Fruit fly (Drosophila melanogaster) whole organism, adult: ENCODE data around the gene CG31088.

Experiments
- CG11617 ChIP-seq: fragments of 200-800 bp; sonication (Bioruptor generic); optimal IDR thresholded peaks from 2 replicates; lab custom pipeline; 2017; ENCODE audit warnings: mild to moderate bottlenecking, missing biosample characterization, missing genetic modification reagents, missing genetic modification characterization
- CG12768 ChIP-seq: fragments of 200-800 bp; sonication (Bioruptor generic); optimal IDR thresholded peaks from 2 replicates; lab custom pipeline; 2017; ENCODE audit warnings: missing biosample characterization, missing genetic modification characterization, mild to moderate bottlenecking, moderate library complexity, missing genetic modification reagents
- CG14711 ChIP-seq: fragments of 200-800 bp; sonication (Bioruptor generic); optimal IDR thresholded peaks from 2 replicates; lab custom pipeline; 2018; ENCODE audit warnings: missing biosample characterization, mild to moderate bottlenecking, missing genetic modification characterization, moderate library complexity
- CG1620 ChIP-seq: fragments of 200-800 bp; sonication (Bioruptor generic); optimal IDR thresholded peaks from 2 replicates; lab custom pipeline; 2016; ENCODE audit warnings: missing biosample characterization, missing genetic modification characterization
- CG33017 ChIP-seq: fragments of 200-800 bp; sonication (Bioruptor generic); optimal IDR thresholded peaks from 2 replicates; lab custom pipeline; 2018; ENCODE audit warnings: missing biosample characterization, mild to moderate bottlenecking, missing genetic modification characterization, moderate library complexity
- CG5204 ChIP-seq: fragments of 200-800 bp; sonication (Bioruptor generic); optimal IDR thresholded peaks from 2 replicates; lab custom pipeline; 2016; ENCODE audit warnings: missing biosample characterization, missing genetic modification characterization
- CG7045 ChIP-seq: fragments of 200-800 bp; sonication (Bioruptor generic); optimal IDR thresholded peaks from 2 replicates; lab custom pipeline; 2017; ENCODE audit warnings: missing biosample characterization, mild to moderate bottlenecking, missing genetic modification characterization
- CG7101 ChIP-seq: fragments of 200-800 bp; sonication (Bioruptor generic); optimal IDR thresholded peaks from 2 replicates; lab custom pipeline; 2018; ENCODE audit warnings: missing biosample characterization, mild to moderate bottlenecking, missing genetic modification characterization, moderate library complexity
- Clk ChIP-seq: fragments of 200-800 bp; sonication (Bioruptor generic); optimal IDR thresholded peaks from 2 replicates; lab custom pipeline; 2017; ENCODE audit warnings: missing biosample characterization, missing genetic modification characterization
- Crg-1 ChIP-seq: fragments of 200-800 bp; sonication (Bioruptor generic); optimal IDR thresholded peaks from 2 replicates; lab custom pipeline; 2016; ENCODE audit warnings: missing biosample characterization, missing genetic modification characterization
- Hr96 ChIP-seq: fragments of 200-800 bp; sonication (Bioruptor generic); optimal IDR thresholded peaks from 2 replicates; lab custom pipeline; 2016; ENCODE audit warnings: missing biosample characterization, missing genetic modification characterization
- Mnt ChIP-seq: fragments of 200-800 bp; sonication (Bioruptor generic); optimal IDR thresholded peaks from 2 replicates; lab custom pipeline; 2016; ENCODE audit warnings: missing biosample characterization, mild to moderate bottlenecking, missing genetic modification characterization
- bab1 ChIP-seq: fragments of 200-800 bp; sonication (Bioruptor generic); optimal IDR thresholded peaks from 3 replicates; lab custom pipeline; 2019; ENCODE audit warnings: missing biosample characterization, mild to moderate bottlenecking, missing genetic modification characterization, moderate library complexity
- cic ChIP-seq: fragments of 200-800 bp; sonication (Bioruptor generic); optimal IDR thresholded peaks from 2 replicates; lab custom pipeline; 2017; ENCODE audit warnings: missing biosample characterization, mild to moderate bottlenecking, missing genetic modification characterization, moderate library complexity
- cnc ChIP-seq, 2 experiments: fragments of >200 bp; optimal IDR thresholded peaks; 2 replicates each; lab custom pipeline; 2017
- kay ChIP-seq: fragments of 200-800 bp; sonication (Bioruptor generic); peaks from one replicate; lab custom pipeline; 2016; ENCODE audit warnings: missing biosample characterization, missing genetic modification characterization, borderline replicate concordance
- ovo ChIP-seq: fragments of 200-800 bp; sonication (Bioruptor generic); optimal IDR thresholded peaks from 2 replicates; lab custom pipeline; 2016; ENCODE audit warnings: missing biosample characterization, missing genetic modification characterization
- pad ChIP-seq: fragments of 200-800 bp; sonication (Bioruptor generic); optimal IDR thresholded peaks from 3 replicates; lab custom pipeline; 2017; ENCODE audit warnings: missing biosample characterization, missing genetic modification characterization, mild to moderate bottlenecking, moderate library complexity, missing genetic modification reagents
- tj ChIP-seq: fragments of 200-800 bp; sonication (Bioruptor generic); optimal IDR thresholded peaks from 3 replicates; lab custom pipeline; 2017; ENCODE audit warnings: missing biosample characterization, mild to moderate bottlenecking, missing genetic modification characterization, moderate library complexity
- toe ChIP-seq: fragments of 200-800 bp; sonication (Bioruptor generic); optimal IDR thresholded peaks from 2 replicates; lab custom pipeline; 2016; ENCODE audit warnings: missing biosample characterization, missing genetic modification characterization

CG31088 gene

dm6 chr3R:15933609-15934232, 17.0 kb downstream of the CG31088 start, which contains the start of the genes CG5478 and blp:
Gene CG5478, minus strand, starts transcription at chr3R:15933734.
Gene blp, plus strand, starts transcription at chr3R:15933847.
- no peak for TF ChIP-seq tj (GFP tag; lab: Kevin White, UChicago)
- no peak for TF ChIP-seq cnc (optimal IDR thresholded peaks at IDR 0.05; lab: Kevin White, UChicago)
- TF ChIP-seq ovo (GFP tag; lab: Kevin White, UChicago) = no peak
- TF ChIP-seq CG14711 = no peak
- TF ChIP-seq Mnt (GFP tag; lab: Kevin White, UChicago) = peak; percentile 28
- TF ChIP-seq CG7045 (GFP tag; lab: Kevin White, UChicago) = no peak
- no peak for TF ChIP-seq pad (GFP tag; lab: Kevin White, UChicago)
- no peak for TF ChIP-seq CG7101 (tag; lab: Kevin White, UChicago)
- TF ChIP-seq bab1 = peak; percentile 37
- no peak for TF ChIP-seq cic (GFP tag; lab: Kevin White, UChicago)
- no peak for TF ChIP-seq toe

DNA sequence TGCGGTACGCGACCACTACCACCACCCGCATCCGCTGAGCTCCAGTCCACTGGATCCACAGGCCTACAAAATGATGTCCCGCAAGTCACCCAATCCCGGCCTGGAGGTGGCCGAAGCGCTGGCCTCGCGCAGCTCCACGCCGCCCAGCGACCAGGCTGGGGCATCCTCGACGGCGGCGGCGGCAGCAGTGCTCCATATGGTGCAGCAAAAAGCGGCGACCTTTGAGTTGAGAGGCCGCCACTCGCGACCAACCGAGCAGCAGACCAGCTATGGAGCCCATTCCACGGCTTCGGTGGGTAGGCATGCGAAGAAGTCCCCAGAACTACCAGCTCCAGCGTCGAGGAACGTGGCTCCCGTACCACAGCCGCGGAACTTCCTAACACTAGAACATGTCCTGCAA, 20.7 kb downstream of the CG31088 start:
- TF ChIP-seq kay (GFP tag; lab: Kevin White, UChicago) (no peak), bab1 (no peak), ovo (GFP tag; lab: Kevin White, UChicago) (no peak), cnc (optimal IDR thresholded peaks at IDR 0.05; lab: Kevin White, UChicago) (no peak), CG11617 (no peak), Mnt (GFP tag; lab: Kevin White, UChicago) (no peak), toe (no peak), cic (GFP tag; lab: Kevin White, UChicago) (no peak), pad (GFP tag; lab: Kevin White, UChicago) (no peak), CG1620 (GFP tag; lab: Kevin White, UChicago) (no peak)

dm6 chr3R:15928127-15928526, 22.6 kb downstream of the CG31088 start:
- TF ChIP-seq cic (GFP tag; lab: Kevin White, UChicago) (no peak), CG11617 (no peak), kay (GFP tag; lab: Kevin White, UChicago) (no peak), toe (no peak), tj (GFP tag; lab: Kevin White, UChicago) (no peak), ovo (GFP tag; lab: Kevin White, UChicago) (no peak), CG7045 (GFP tag; lab: Kevin White, UChicago) (no peak), pad (GFP tag; lab: Kevin White, UChicago) (no peak), CG12768 (GFP tag; lab: Kevin White, UChicago) (no peak), cnc (optimal IDR thresholded peaks at IDR 0.05; lab: Kevin White, UChicago) (no peak), CG1620 (GFP tag; lab: Kevin White, UChicago) (no peak), CG14711 (no peak), CG5204 (no peak), Crg-1 (GFP tag; lab: Kevin White, UChicago) (no peak), bab1 (no peak), CG33017 (tag; lab: Kevin White, UChicago) (no peak)

DNA sequence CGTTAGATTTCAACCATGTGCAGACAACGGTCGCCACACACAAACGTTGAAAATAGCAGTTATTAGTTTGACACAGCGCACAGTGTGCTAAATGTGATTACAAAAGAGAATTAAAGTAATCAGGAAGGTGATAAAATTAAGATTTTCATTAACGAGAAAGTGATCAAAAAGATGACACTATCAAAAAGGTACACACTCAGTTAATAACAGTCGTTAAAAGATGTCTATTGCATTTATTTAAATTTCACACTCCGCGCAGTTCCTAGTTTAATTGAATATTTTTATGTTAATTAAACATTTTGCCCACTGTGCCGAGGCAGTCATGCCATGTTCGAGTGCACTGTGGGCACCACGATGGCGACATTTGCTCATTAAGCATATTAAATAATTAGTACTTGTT, 23.6 kb downstream of the CG31088 start:
- no peak for TF ChIP-seq CG11617
- no peak for TF ChIP-seq CG5204
- TF ChIP-seq kay (GFP tag; lab: Kevin White, UChicago) = no peak
- TF ChIP-seq toe = no peak
- no peak for TF ChIP-seq CG33017 (tag; lab: Kevin White, UChicago)
- no peak for TF ChIP-seq Clk (GFP tag; lab: Kevin White, UChicago)
- TF ChIP-seq bab1 = no peak
- no peak for TF ChIP-seq ovo (GFP tag; lab: Kevin White, UChicago)
- no peak for TF ChIP-seq Crg-1 (GFP tag; lab: Kevin White, UChicago)
- no peak for TF ChIP-seq Hr96
- no peak for TF ChIP-seq Mnt (GFP tag; lab: Kevin White, UChicago)
- no peak for TF ChIP-seq tj (GFP tag; lab: Kevin White, UChicago)
- no peak for TF ChIP-seq CG12768 (GFP tag; lab: Kevin White, UChicago)
- no peak for TF ChIP-seq cic (GFP tag; lab: Kevin White, UChicago)

DNA sequence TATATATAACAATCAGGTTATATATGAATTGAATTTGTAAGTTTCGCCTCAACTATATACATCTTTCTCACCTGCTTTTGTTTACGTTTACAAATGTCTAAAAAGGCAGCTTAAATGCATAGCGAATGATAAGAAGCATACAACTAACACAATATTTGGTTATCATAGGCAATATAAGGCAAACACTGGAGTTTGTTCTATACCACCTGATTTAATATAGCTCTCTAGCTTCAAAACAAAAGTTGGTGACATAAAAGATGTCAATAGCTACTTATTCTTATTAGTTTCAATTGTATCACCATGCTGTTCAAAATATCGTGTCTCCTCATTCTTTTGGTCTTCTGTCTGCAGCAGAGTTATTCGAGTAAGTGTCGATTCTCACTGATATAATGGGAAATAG, 24.8 kb downstream of the CG31088 start:
- no peak for TF ChIP-seq Clk (GFP tag; lab: Kevin White, UChicago)
- no peak for TF ChIP-seq pad (GFP tag; lab: Kevin White, UChicago)
- TF ChIP-seq CG7045 (GFP tag; lab: Kevin White, UChicago) = no peak
- no peak for TF ChIP-seq ovo (GFP tag; lab: Kevin White, UChicago)
- TF ChIP-seq toe = no peak

- TF ChIP-seq cnc (optimal IDR thresholded peaks at IDR 0.05; lab: Kevin White, UChicago) (no peak), CG7045 (GFP tag; lab: Kevin White, UChicago) (no peak), cic (GFP tag; lab: Kevin White, UChicago) (no peak), CG7101 (tag; lab: Kevin White, UChicago) (no peak), kay (GFP tag; lab: Kevin White, UChicago) (no peak), tj (GFP tag; lab: Kevin White, UChicago) (no peak), CG5204 (no peak)
Measured at dm6 chr3R:15925329-15925728, 25.4 kb downstream of the CG31088 start, which contains the start of gene CG34276. Gene CG34276, plus strand, starts transcription at chr3R:15925629.
